Fruit fly (Drosophila melanogaster): ENCODE results near the gene TTLL3A.

DNA sequence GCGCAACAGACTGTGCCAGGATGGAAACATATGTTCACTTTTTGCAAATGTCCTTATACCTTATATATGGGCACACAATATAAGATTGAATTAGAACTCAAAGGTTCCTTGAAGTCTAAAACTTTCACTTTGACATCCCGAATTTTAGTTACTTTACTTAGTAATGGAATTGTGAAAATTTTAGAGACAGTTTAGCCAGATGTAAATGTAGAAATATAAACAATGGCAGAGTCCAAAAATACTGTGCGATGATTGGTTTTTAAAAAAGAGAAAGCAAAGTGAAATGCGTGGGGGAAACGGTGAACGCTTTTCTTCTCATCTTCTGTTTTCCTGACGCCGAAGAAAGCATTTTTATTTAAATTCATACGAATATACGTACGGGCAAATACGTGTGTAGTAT, 7.8 kb upstream of the TTLL3A start, which contains the start of gene CG44271:
- no peak for TF ChIP-seq h (optimal IDR thresholded peaks at IDR 0.05)
- TF ChIP-seq psq (optimal IDR thresholded peaks at IDR 0.05), result no peak
- TF ChIP-seq ttk (optimal IDR thresholded peaks at IDR 0.05), result no peak
- TF ChIP-seq Myc (optimal IDR thresholded peaks at IDR 0.05), result no peak
- TF ChIP-seq insv (optimal IDR thresholded peaks at IDR 0.05), result no peak
- TF ChIP-seq Sin3A (optimal IDR thresholded peaks at IDR 0.05), result no peak
